Fruit fly (Drosophila melanogaster) whole organism, adult: ENCODE data around the gene CG4998.

Experiments
- CG11617 ChIP-seq: fragments of 200-800 bp; sonication (Bioruptor generic); optimal IDR thresholded peaks from 2 replicates; lab custom pipeline; 2017; ENCODE audit warnings: mild to moderate bottlenecking, missing biosample characterization, missing genetic modification reagents, missing genetic modification characterization
- CG12768 ChIP-seq: fragments of 200-800 bp; sonication (Bioruptor generic); optimal IDR thresholded peaks from 2 replicates; lab custom pipeline; 2017; ENCODE audit warnings: missing biosample characterization, missing genetic modification characterization, mild to moderate bottlenecking, moderate library complexity, missing genetic modification reagents
- CG14711 ChIP-seq: fragments of 200-800 bp; sonication (Bioruptor generic); optimal IDR thresholded peaks from 2 replicates; lab custom pipeline; 2018; ENCODE audit warnings: missing biosample characterization, mild to moderate bottlenecking, missing genetic modification characterization, moderate library complexity
- CG1620 ChIP-seq: fragments of 200-800 bp; sonication (Bioruptor generic); optimal IDR thresholded peaks from 2 replicates; lab custom pipeline; 2016; ENCODE audit warnings: missing biosample characterization, missing genetic modification characterization
- CG33017 ChIP-seq: fragments of 200-800 bp; sonication (Bioruptor generic); optimal IDR thresholded peaks from 2 replicates; lab custom pipeline; 2018; ENCODE audit warnings: missing biosample characterization, mild to moderate bottlenecking, missing genetic modification characterization, moderate library complexity
- CG5204 ChIP-seq: fragments of 200-800 bp; sonication (Bioruptor generic); optimal IDR thresholded peaks from 2 replicates; lab custom pipeline; 2016; ENCODE audit warnings: missing biosample characterization, missing genetic modification characterization
- CG7045 ChIP-seq: fragments of 200-800 bp; sonication (Bioruptor generic); optimal IDR thresholded peaks from 2 replicates; lab custom pipeline; 2017; ENCODE audit warnings: missing biosample characterization, mild to moderate bottlenecking, missing genetic modification characterization
- CG7101 ChIP-seq: fragments of 200-800 bp; sonication (Bioruptor generic); optimal IDR thresholded peaks from 2 replicates; lab custom pipeline; 2018; ENCODE audit warnings: missing biosample characterization, mild to moderate bottlenecking, missing genetic modification characterization, moderate library complexity
- Clk ChIP-seq: fragments of 200-800 bp; sonication (Bioruptor generic); optimal IDR thresholded peaks from 2 replicates; lab custom pipeline; 2017; ENCODE audit warnings: missing biosample characterization, missing genetic modification characterization
- Crg-1 ChIP-seq: fragments of 200-800 bp; sonication (Bioruptor generic); optimal IDR thresholded peaks from 2 replicates; lab custom pipeline; 2016; ENCODE audit warnings: missing biosample characterization, missing genetic modification characterization
- Hr96 ChIP-seq: fragments of 200-800 bp; sonication (Bioruptor generic); optimal IDR thresholded peaks from 2 replicates; lab custom pipeline; 2016; ENCODE audit warnings: missing biosample characterization, missing genetic modification characterization
- Mnt ChIP-seq: fragments of 200-800 bp; sonication (Bioruptor generic); optimal IDR thresholded peaks from 2 replicates; lab custom pipeline; 2016; ENCODE audit warnings: missing biosample characterization, mild to moderate bottlenecking, missing genetic modification characterization
- bab1 ChIP-seq: fragments of 200-800 bp; sonication (Bioruptor generic); optimal IDR thresholded peaks from 3 replicates; lab custom pipeline; 2019; ENCODE audit warnings: missing biosample characterization, mild to moderate bottlenecking, missing genetic modification characterization, moderate library complexity
- cic ChIP-seq: fragments of 200-800 bp; sonication (Bioruptor generic); optimal IDR thresholded peaks from 2 replicates; lab custom pipeline; 2017; ENCODE audit warnings: missing biosample characterization, mild to moderate bottlenecking, missing genetic modification characterization, moderate library complexity
- cnc ChIP-seq, 2 experiments: fragments of >200 bp; optimal IDR thresholded peaks; 2 replicates each; lab custom pipeline; 2017
- kay ChIP-seq: fragments of 200-800 bp; sonication (Bioruptor generic); peaks from one replicate; lab custom pipeline; 2016; ENCODE audit warnings: missing biosample characterization, missing genetic modification characterization, borderline replicate concordance
- ovo ChIP-seq: fragments of 200-800 bp; sonication (Bioruptor generic); optimal IDR thresholded peaks from 2 replicates; lab custom pipeline; 2016; ENCODE audit warnings: missing biosample characterization, missing genetic modification characterization
- pad ChIP-seq: fragments of 200-800 bp; sonication (Bioruptor generic); optimal IDR thresholded peaks from 3 replicates; lab custom pipeline; 2017; ENCODE audit warnings: missing biosample characterization, missing genetic modification characterization, mild to moderate bottlenecking, moderate library complexity, missing genetic modification reagents
- tj ChIP-seq: fragments of 200-800 bp; sonication (Bioruptor generic); optimal IDR thresholded peaks from 3 replicates; lab custom pipeline; 2017; ENCODE audit warnings: missing biosample characterization, mild to moderate bottlenecking, missing genetic modification characterization, moderate library complexity
- toe ChIP-seq: fragments of 200-800 bp; sonication (Bioruptor generic); optimal IDR thresholded peaks from 2 replicates; lab custom pipeline; 2016; ENCODE audit warnings: missing biosample characterization, missing genetic modification characterization

The CG4998 gene

dm6 chr3L:16364599-16364998 is 25.8 kb downstream of the CG4998 start, which contains the start of gene Cpr72Eb:
Gene Cpr72Eb (plus strand): TSS chr3L:16364899.
- no peak for TF ChIP-seq CG12768 (GFP tag; lab: Kevin White, UChicago)
- TF ChIP-seq Crg-1 (GFP tag; lab: Kevin White, UChicago) = no peak
- no peak for TF ChIP-seq CG7045
- no peak for TF ChIP-seq toe (GFP tag; lab: Kevin White, UChicago)
- TF ChIP-seq ovo (GFP tag; lab: Kevin White, UChicago) = no peak
- no peak for TF ChIP-seq Hr96
- TF ChIP-seq CG1620 (GFP tag; lab: Kevin White, UChicago) = no peak
- no peak for TF ChIP-seq kay (GFP tag; lab: Kevin White, UChicago)

dm6 chr3L:16367240-16367639 is 28.4 kb downstream of the CG4998 start, which contains the start of gene Cpr72Ec:
Gene Cpr72Ec (minus strand): TSS chr3L:16367340.
- TF ChIP-seq Clk (GFP tag; lab: Kevin White, UChicago) = no peak
- TF ChIP-seq CG11617 (GFP tag; lab: Kevin White, UChicago) = no peak
- no peak for TF ChIP-seq cic (GFP tag; lab: Kevin White, UChicago)
- no peak for TF ChIP-seq pad (GFP tag; lab: Kevin White, UChicago)
- no peak for TF ChIP-seq CG1620 (GFP tag; lab: Kevin White, UChicago)
- no peak for TF ChIP-seq CG33017 (tag; lab: Kevin White, UChicago)
- TF ChIP-seq CG14711 (tag; lab: Kevin White, UChicago) = no peak
- no peak for TF ChIP-seq bab1
- TF ChIP-seq CG5204 (GFP tag; lab: Kevin White, UChicago) = no peak
- TF ChIP-seq Hr96 = no peak
- TF ChIP-seq ovo (GFP tag; lab: Kevin White, UChicago) = no peak
- no peak for TF ChIP-seq Mnt (GFP tag; lab: Kevin White, UChicago)
- TF ChIP-seq cnc (optimal IDR thresholded peaks at IDR 0.05; lab: Kevin White, UChicago) = no peak
- no peak for TF ChIP-seq tj (GFP tag; lab: Kevin White, UChicago)
- TF ChIP-seq toe (GFP tag; lab: Kevin White, UChicago) = no peak
- no peak for TF ChIP-seq CG7101
- no peak for TF ChIP-seq kay (GFP tag; lab: Kevin White, UChicago)
- TF ChIP-seq Crg-1 (GFP tag; lab: Kevin White, UChicago) = no peak

dm6 chr3L:16368199-16368598 is 29.4 kb downstream of the CG4998 start, which contains the start of gene CG4842:
Gene CG4842 (plus strand): TSS chr3L:16368389.
- TF ChIP-seq ovo (GFP tag; lab: Kevin White, UChicago) (no peak), CG5204 (GFP tag; lab: Kevin White, UChicago) (no peak), toe (GFP tag; lab: Kevin White, UChicago) (no peak), CG7101 (no peak), kay (GFP tag; lab: Kevin White, UChicago) (no peak), Hr96 (no peak), CG7045 (no peak), CG11617 (GFP tag; lab: Kevin White, UChicago) (no peak), cic (GFP tag; lab: Kevin White, UChicago) (no peak), cnc (optimal IDR thresholded peaks at IDR 0.05; lab: Kevin White, UChicago) (no peak), Crg-1 (GFP tag; lab: Kevin White, UChicago) (no peak), CG14711 (tag; lab: Kevin White, UChicago) (no peak), CG33017 (tag; lab: Kevin White, UChicago) (no peak), Mnt (GFP tag; lab: Kevin White, UChicago) (no peak), bab1 (no peak), tj (GFP tag; lab: Kevin White, UChicago) (no peak), pad (GFP tag; lab: Kevin White, UChicago) (no peak), CG1620 (GFP tag; lab: Kevin White, UChicago) (no peak)

dm6 chr3L:16369526-16369925 is 30.7 kb downstream of the CG4998 start, which contains the start of gene CG18814:
Gene CG18814 (plus strand): TSS chr3L:16369826.
- TF ChIP-seq CG5204 (GFP tag; lab: Kevin White, UChicago) = no peak
- TF ChIP-seq cnc (optimal IDR thresholded peaks at IDR 0.05; lab: Kevin White, UChicago) = no peak
- no peak for TF ChIP-seq ovo (GFP tag; lab: Kevin White, UChicago)
- no peak for TF ChIP-seq toe (GFP tag; lab: Kevin White, UChicago)
- TF ChIP-seq Mnt (GFP tag; lab: Kevin White, UChicago) = no peak
- TF ChIP-seq bab1 = no peak

dm6 chr3L:16377768-16378764 is 39.3 kb downstream of the CG4998 start, which contains the start of gene roq:
Gene roq (minus strand): TSS chr3L:16378566.
- TF ChIP-seq CG33017 (tag; lab: Kevin White, UChicago) (no peak), CG1620 (GFP tag; lab: Kevin White, UChicago) (peak; percentile 33), tj (GFP tag; lab: Kevin White, UChicago) (peak; percentile 11), CG7101 (peak; percentile 24), Clk (GFP tag; lab: Kevin White, UChicago) (no peak), bab1 (peak; percentile 63), Mnt (GFP tag; lab: Kevin White, UChicago) (peak; percentile 54), cic (GFP tag; lab: Kevin White, UChicago) (peak; percentile 23), kay (GFP tag; lab: Kevin White, UChicago) (peak; percentile 82)
